Fruit fly (Drosophila melanogaster) whole organism, adult: ENCODE measurements around the gene Hmgcr.

Experiments
- CG11617 ChIP-seq: fragments of 200-800 bp; sonication (Bioruptor generic); optimal IDR thresholded peaks from 2 replicates; lab custom pipeline; 2017; ENCODE audit warnings: mild to moderate bottlenecking, missing biosample characterization, missing genetic modification reagents, missing genetic modification characterization
- CG12768 ChIP-seq: fragments of 200-800 bp; sonication (Bioruptor generic); optimal IDR thresholded peaks from 2 replicates; lab custom pipeline; 2017; ENCODE audit warnings: missing biosample characterization, missing genetic modification characterization, mild to moderate bottlenecking, moderate library complexity, missing genetic modification reagents
- CG14711 ChIP-seq: fragments of 200-800 bp; sonication (Bioruptor generic); optimal IDR thresholded peaks from 2 replicates; lab custom pipeline; 2018; ENCODE audit warnings: missing biosample characterization, mild to moderate bottlenecking, missing genetic modification characterization, moderate library complexity
- CG1620 ChIP-seq: fragments of 200-800 bp; sonication (Bioruptor generic); optimal IDR thresholded peaks from 2 replicates; lab custom pipeline; 2016; ENCODE audit warnings: missing biosample characterization, missing genetic modification characterization
- CG33017 ChIP-seq: fragments of 200-800 bp; sonication (Bioruptor generic); optimal IDR thresholded peaks from 2 replicates; lab custom pipeline; 2018; ENCODE audit warnings: missing biosample characterization, mild to moderate bottlenecking, missing genetic modification characterization, moderate library complexity
- CG5204 ChIP-seq: fragments of 200-800 bp; sonication (Bioruptor generic); optimal IDR thresholded peaks from 2 replicates; lab custom pipeline; 2016; ENCODE audit warnings: missing biosample characterization, missing genetic modification characterization
- CG7045 ChIP-seq: fragments of 200-800 bp; sonication (Bioruptor generic); optimal IDR thresholded peaks from 2 replicates; lab custom pipeline; 2017; ENCODE audit warnings: missing biosample characterization, mild to moderate bottlenecking, missing genetic modification characterization
- CG7101 ChIP-seq: fragments of 200-800 bp; sonication (Bioruptor generic); optimal IDR thresholded peaks from 2 replicates; lab custom pipeline; 2018; ENCODE audit warnings: missing biosample characterization, mild to moderate bottlenecking, missing genetic modification characterization, moderate library complexity
- Clk ChIP-seq: fragments of 200-800 bp; sonication (Bioruptor generic); optimal IDR thresholded peaks from 2 replicates; lab custom pipeline; 2017; ENCODE audit warnings: missing biosample characterization, missing genetic modification characterization
- Crg-1 ChIP-seq: fragments of 200-800 bp; sonication (Bioruptor generic); optimal IDR thresholded peaks from 2 replicates; lab custom pipeline; 2016; ENCODE audit warnings: missing biosample characterization, missing genetic modification characterization
- Hr96 ChIP-seq: fragments of 200-800 bp; sonication (Bioruptor generic); optimal IDR thresholded peaks from 2 replicates; lab custom pipeline; 2016; ENCODE audit warnings: missing biosample characterization, missing genetic modification characterization
- Mnt ChIP-seq: fragments of 200-800 bp; sonication (Bioruptor generic); optimal IDR thresholded peaks from 2 replicates; lab custom pipeline; 2016; ENCODE audit warnings: missing biosample characterization, mild to moderate bottlenecking, missing genetic modification characterization
- bab1 ChIP-seq: fragments of 200-800 bp; sonication (Bioruptor generic); optimal IDR thresholded peaks from 3 replicates; lab custom pipeline; 2019; ENCODE audit warnings: missing biosample characterization, mild to moderate bottlenecking, missing genetic modification characterization, moderate library complexity
- cic ChIP-seq: fragments of 200-800 bp; sonication (Bioruptor generic); optimal IDR thresholded peaks from 2 replicates; lab custom pipeline; 2017; ENCODE audit warnings: missing biosample characterization, mild to moderate bottlenecking, missing genetic modification characterization, moderate library complexity
- cnc ChIP-seq, 2 experiments: fragments of >200 bp; optimal IDR thresholded peaks; 2 replicates each; lab custom pipeline; 2017
- kay ChIP-seq: fragments of 200-800 bp; sonication (Bioruptor generic); peaks from one replicate; lab custom pipeline; 2016; ENCODE audit warnings: missing biosample characterization, missing genetic modification characterization, borderline replicate concordance
- ovo ChIP-seq: fragments of 200-800 bp; sonication (Bioruptor generic); optimal IDR thresholded peaks from 2 replicates; lab custom pipeline; 2016; ENCODE audit warnings: missing biosample characterization, missing genetic modification characterization
- pad ChIP-seq: fragments of 200-800 bp; sonication (Bioruptor generic); optimal IDR thresholded peaks from 3 replicates; lab custom pipeline; 2017; ENCODE audit warnings: missing biosample characterization, missing genetic modification characterization, mild to moderate bottlenecking, moderate library complexity, missing genetic modification reagents
- tj ChIP-seq: fragments of 200-800 bp; sonication (Bioruptor generic); optimal IDR thresholded peaks from 3 replicates; lab custom pipeline; 2017; ENCODE audit warnings: missing biosample characterization, mild to moderate bottlenecking, missing genetic modification characterization, moderate library complexity
- toe ChIP-seq: fragments of 200-800 bp; sonication (Bioruptor generic); optimal IDR thresholded peaks from 2 replicates; lab custom pipeline; 2016; ENCODE audit warnings: missing biosample characterization, missing genetic modification characterization

The Hmgcr gene

DNA sequence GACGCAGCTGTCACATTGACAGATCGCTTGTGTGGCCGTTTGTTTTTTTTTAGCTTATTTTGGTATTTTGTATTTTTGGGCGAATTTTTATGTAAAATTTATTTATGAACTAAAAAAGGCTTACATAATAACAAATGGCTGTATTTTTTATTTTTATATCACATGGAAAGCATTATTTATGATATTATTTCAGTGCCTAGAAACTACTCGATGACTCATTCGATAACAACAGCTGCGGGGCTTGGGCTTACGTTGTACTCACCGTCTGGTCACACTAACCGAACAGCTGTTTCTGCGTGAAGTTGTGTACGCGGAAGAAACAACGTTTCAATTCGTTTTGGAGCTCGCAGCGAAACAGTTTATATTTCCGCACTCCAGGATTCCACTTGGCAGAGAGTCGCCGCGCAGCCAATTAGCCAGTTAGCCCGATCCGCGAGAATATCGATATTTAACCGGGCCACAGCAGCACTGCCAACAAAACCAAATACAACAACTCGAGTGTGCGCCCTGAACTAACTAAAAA is at the start of gene Hmgcr, which contains the start of gene Rpn9:
Gene Hmgcr (plus strand): TSS at position 335 of the 523 bp plus-strand sequence.
Gene Rpn9 (minus strand): TSS at position 473 of the 523 bp plus-strand sequence.
- peak; percentile 68 for TF ChIP-seq bab1 (GFP tag; lab: Kevin White, UChicago)
- TF ChIP-seq Crg-1 (GFP tag; lab: Kevin White, UChicago): peak; percentile 46
- no peak for TF ChIP-seq CG7101 (tag; lab: Kevin White, UChicago)
- no peak for TF ChIP-seq pad (GFP tag; lab: Kevin White, UChicago)
- TF ChIP-seq Clk (GFP tag; lab: Kevin White, UChicago): no peak
- TF ChIP-seq CG1620: no peak
- TF ChIP-seq ovo (GFP tag; lab: Kevin White, UChicago): no peak
- peak; percentile 99 for TF ChIP-seq kay
- TF ChIP-seq CG11617: peak; percentile 29
- TF ChIP-seq CG7045 (GFP tag; lab: Kevin White, UChicago): no peak
- TF ChIP-seq cic: peak; percentile 24
- peak; percentile 28 for TF ChIP-seq Mnt (GFP tag; lab: Kevin White, UChicago)
- TF ChIP-seq tj (GFP tag; lab: Kevin White, UChicago): peak; percentile 29
- no peak for TF ChIP-seq toe (GFP tag; lab: Kevin White, UChicago)
- TF ChIP-seq CG33017: peak; percentile 38
- TF ChIP-seq CG5204 (GFP tag; lab: Kevin White, UChicago): no peak
- peak; percentile 3 for TF ChIP-seq CG14711 (tag; lab: Kevin White, UChicago)
- no peak for TF ChIP-seq cnc (optimal IDR thresholded peaks at IDR 0.05; lab: Kevin White, UChicago)

DNA sequence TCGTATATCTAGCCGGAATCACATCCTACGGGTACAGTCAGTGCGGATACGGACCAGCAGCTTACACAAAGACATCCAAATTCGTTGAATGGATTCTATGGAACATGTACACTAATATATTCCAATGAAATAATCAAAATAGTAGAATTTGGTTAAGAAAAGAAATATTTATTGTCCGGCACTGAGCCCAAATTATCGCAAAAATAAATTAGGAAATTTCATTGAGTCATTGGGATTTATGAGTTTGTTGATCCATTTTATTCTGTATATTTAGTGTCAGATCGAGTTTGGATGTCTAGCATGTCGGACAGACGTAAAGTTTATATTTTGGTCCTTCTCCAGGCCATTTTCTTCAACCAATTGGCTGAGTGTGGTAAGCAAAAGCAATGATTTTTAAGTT is 49.4 kb upstream of the Hmgcr start, which contains the start of gene CG18754:
Gene CG18754 (plus strand): TSS at position 301 of the 400 bp plus-strand sequence.
- TF ChIP-seq Mnt (GFP tag; lab: Kevin White, UChicago) (no peak), pad (GFP tag; lab: Kevin White, UChicago) (no peak), Crg-1 (GFP tag; lab: Kevin White, UChicago) (no peak), CG14711 (tag; lab: Kevin White, UChicago) (no peak), CG11617 (no peak), ovo (GFP tag; lab: Kevin White, UChicago) (no peak)

DNA sequence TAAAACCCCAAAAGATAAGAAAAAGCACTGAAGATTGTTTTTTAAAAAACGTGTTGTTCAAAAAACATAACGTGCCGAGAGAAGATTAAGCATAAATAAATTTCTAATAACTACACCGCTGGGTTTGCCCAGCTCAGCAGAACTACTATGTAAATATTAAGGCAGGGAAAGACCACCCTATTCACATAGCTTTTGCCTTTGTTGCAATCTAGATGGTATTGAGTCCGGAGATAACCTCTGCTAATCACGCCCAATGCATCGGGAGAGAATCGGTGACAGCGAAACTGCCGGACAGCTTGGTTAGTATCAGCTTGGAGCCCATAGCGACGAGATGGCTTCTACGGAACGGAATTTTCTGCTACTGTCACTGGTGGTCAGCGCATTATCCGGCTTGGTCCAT is 47.2 kb upstream of the Hmgcr start, which contains the start of gene SPE:
Gene SPE (plus strand): TSS at position 301 of the 400 bp plus-strand sequence.
- no peak for TF ChIP-seq CG1620
- TF ChIP-seq CG33017: no peak
- peak; percentile 18 for TF ChIP-seq cic
- TF ChIP-seq Crg-1 (GFP tag; lab: Kevin White, UChicago): no peak
- no peak for TF ChIP-seq pad (GFP tag; lab: Kevin White, UChicago)
- TF ChIP-seq tj (GFP tag; lab: Kevin White, UChicago): peak; percentile 44
- no peak for TF ChIP-seq ovo (GFP tag; lab: Kevin White, UChicago)
- no peak for TF ChIP-seq Mnt (GFP tag; lab: Kevin White, UChicago)
- no peak for TF ChIP-seq Clk (GFP tag; lab: Kevin White, UChicago)
- no peak for TF ChIP-seq toe (GFP tag; lab: Kevin White, UChicago)
- no peak for TF ChIP-seq CG14711 (tag; lab: Kevin White, UChicago)

DNA sequence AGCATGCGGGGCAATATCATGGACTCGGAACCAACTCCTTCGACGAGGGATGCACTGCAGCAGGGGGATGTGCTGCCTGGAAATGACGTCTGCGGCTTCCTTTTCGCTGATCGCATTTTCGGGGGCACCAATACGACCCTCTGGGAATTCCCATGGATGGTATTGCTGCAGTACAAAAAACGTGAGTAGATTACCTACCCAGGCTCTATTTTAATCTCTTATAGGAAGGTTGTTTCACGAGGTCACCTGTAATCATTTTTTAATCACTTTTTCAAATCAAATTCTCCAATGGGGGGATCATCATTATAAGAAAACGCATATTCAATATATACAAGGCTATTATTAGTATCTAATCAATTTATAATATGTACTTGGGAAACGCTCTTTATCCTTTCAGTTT is 46.2 kb upstream of the Hmgcr start:
- no peak for TF ChIP-seq toe (GFP tag; lab: Kevin White, UChicago)
- no peak for TF ChIP-seq CG11617
- no peak for TF ChIP-seq CG5204 (GFP tag; lab: Kevin White, UChicago)
- TF ChIP-seq Crg-1 (GFP tag; lab: Kevin White, UChicago): no peak
- no peak for TF ChIP-seq pad (GFP tag; lab: Kevin White, UChicago)
- TF ChIP-seq tj (GFP tag; lab: Kevin White, UChicago): no peak
- TF ChIP-seq cic: no peak
- TF ChIP-seq kay: no peak
- TF ChIP-seq CG14711 (tag; lab: Kevin White, UChicago): no peak
- TF ChIP-seq CG12768 (GFP tag; lab: Kevin White, UChicago): no peak
- TF ChIP-seq CG1620: no peak
- no peak for TF ChIP-seq Clk (GFP tag; lab: Kevin White, UChicago)
- TF ChIP-seq CG7101 (tag; lab: Kevin White, UChicago): no peak
- no peak for TF ChIP-seq CG7045 (GFP tag; lab: Kevin White, UChicago)
- TF ChIP-seq CG33017: no peak
- TF ChIP-seq bab1 (GFP tag; lab: Kevin White, UChicago): no peak
- TF ChIP-seq cnc (optimal IDR thresholded peaks at IDR 0.05; lab: Kevin White, UChicago): no peak

DNA sequence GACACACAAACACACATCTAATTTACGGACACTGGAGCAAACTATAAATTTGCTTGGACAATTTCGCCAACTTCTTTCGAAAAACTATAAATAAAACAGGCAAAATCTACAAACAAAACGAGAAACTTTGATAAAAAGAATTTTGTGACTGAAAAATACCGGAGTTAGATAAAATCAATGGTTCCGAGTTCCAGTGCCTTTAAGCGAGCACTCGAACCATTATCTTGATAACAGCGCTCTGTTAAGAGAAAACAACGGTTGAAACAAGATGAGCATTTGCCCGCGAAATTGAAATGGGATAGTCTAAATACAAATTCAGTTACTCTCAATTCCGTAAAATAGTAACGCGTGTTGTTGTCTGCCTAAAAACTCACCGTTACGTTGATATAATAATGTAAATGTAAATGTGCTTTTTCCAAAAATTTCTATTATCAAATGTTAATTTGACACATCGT is 38.5 kb upstream of the Hmgcr start, which contains the start of gene CG10254:
Gene CG10254 (minus strand): TSS at position 405 of the 455 bp plus-strand sequence.
- TF ChIP-seq bab1 (GFP tag; lab: Kevin White, UChicago) (peak; percentile 34), cic (no peak)

DNA sequence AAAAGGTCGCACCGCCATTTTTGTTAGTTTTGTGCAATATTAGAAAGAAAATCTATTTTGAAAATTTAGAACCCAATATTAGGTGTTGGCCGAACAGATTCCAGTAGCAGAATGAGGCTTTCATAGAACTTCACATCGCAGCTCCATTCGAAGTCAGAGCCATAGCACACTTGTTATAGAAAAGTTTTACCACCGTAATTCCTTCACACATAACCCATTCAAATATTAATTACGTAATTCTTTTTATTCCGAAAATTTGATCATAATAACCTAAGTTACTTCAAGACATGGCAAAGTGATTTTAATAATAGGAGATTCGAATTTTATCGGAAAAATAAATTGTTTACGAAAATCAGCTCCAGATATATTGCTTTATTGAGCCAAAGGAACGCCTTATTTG is 37.0 kb upstream of the Hmgcr start, which contains the start of gene CG10252:
Gene CG10252 (minus strand): TSS at position 101 of the 400 bp plus-strand sequence.
- TF ChIP-seq kay (no peak), CG12768 (GFP tag; lab: Kevin White, UChicago) (no peak), pad (GFP tag; lab: Kevin White, UChicago) (no peak), CG7101 (tag; lab: Kevin White, UChicago) (no peak), Hr96 (GFP tag; lab: Kevin White, UChicago) (no peak)

DNA sequence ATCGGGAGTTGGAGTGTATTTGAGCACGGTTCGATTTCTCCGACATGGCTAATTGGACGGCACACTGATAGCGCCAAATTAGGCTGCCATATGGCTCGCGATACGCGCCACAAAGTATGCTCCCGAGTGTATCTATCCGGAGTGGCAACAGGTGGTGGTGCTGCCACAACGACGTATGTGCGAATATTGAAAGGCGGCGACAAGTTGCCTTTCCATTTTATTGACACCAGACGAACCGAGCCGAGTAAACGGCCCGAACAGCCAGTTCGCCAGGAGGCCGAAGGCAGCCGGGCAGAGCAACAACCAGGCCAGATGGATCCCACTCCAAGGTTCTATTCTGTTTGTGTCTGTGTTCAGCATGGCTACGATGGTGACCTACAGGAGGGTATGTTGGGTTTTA is 34.3 kb upstream of the Hmgcr start, which contains the start of gene prt:
Gene prt (minus strand): TSS at position 193 of the 400 bp plus-strand sequence.
- no peak for TF ChIP-seq CG14711 (tag; lab: Kevin White, UChicago)
- no peak for TF ChIP-seq toe (GFP tag; lab: Kevin White, UChicago)
- no peak for TF ChIP-seq Hr96 (GFP tag; lab: Kevin White, UChicago)
- TF ChIP-seq CG5204 (GFP tag; lab: Kevin White, UChicago): no peak
- TF ChIP-seq kay: no peak
- no peak for TF ChIP-seq CG11617
- TF ChIP-seq CG1620: no peak
- TF ChIP-seq CG7045 (GFP tag; lab: Kevin White, UChicago): no peak
- no peak for TF ChIP-seq CG7101 (tag; lab: Kevin White, UChicago)
- TF ChIP-seq CG33017: no peak
- TF ChIP-seq tj (GFP tag; lab: Kevin White, UChicago): no peak
- TF ChIP-seq CG12768 (GFP tag; lab: Kevin White, UChicago): no peak
- no peak for TF ChIP-seq cnc (optimal IDR thresholded peaks at IDR 0.05; lab: Kevin White, UChicago)
- TF ChIP-seq Crg-1 (GFP tag; lab: Kevin White, UChicago): no peak
- TF ChIP-seq Clk (GFP tag; lab: Kevin White, UChicago): no peak
- no peak for TF ChIP-seq Mnt (GFP tag; lab: Kevin White, UChicago)
